Fruit fly (Drosophila melanogaster): ENCODE measurements around the gene CG13073.

CG13073 gene

DNA sequence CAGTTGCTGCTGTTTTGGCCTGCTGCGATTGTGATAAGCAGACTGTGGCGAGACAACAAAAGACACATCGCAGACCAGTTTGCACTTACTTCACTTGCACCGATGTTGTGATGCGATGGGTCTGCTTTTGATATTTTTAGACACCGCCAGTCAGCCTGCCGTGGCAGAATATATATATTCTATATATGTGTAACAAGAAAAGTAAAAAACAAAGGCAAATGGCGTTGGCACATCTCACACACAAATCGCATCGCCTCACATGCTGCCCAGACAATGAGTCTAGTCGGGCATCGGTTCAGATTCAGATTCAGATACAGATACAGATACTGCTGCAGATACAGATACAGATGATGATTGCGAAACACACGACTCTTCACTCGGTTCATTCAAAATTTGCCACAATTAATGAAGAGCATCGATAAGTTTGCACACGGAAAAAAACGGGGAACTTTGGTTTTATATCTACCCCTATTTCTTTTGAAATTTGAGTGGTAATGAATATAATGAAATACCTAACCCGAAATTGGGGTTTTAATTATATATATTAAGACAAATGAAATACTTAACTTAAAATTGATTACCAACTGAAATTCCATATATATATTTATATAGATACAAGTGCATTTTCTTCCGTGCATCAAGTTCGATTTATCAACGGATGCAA lies 49.2 kb downstream of the CG13073 start:
- TF ChIP-seq Snoo (tag; optimal IDR thresholded peaks at IDR 0.05): no peak
- TF ChIP-seq CG9948 (tag; optimal IDR thresholded peaks at IDR 0.05): peak; percentile 41
- peak; percentile 10 for TF ChIP-seq CG34367 (tag; optimal IDR thresholded peaks at IDR 0.05)
- peak; percentile 18 for TF ChIP-seq CG13204 (GFP tag; optimal IDR thresholded peaks at IDR 0.05)
- TF ChIP-seq EcR (GFP tag; optimal IDR thresholded peaks at IDR 0.05): peak; percentile 50
- peak; percentile 72 for TF ChIP-seq CG8159 (tag; optimal IDR thresholded peaks at IDR 0.05)
- peak; percentile 41 for TF ChIP-seq CG15710 (tag; optimal IDR thresholded peaks at IDR 0.05)
- TF ChIP-seq Pif1B (GFP tag; optimal IDR thresholded peaks at IDR 0.05): no peak
- TF ChIP-seq CG17806 (tag; optimal IDR thresholded peaks at IDR 0.05): peak; percentile 58
- TF ChIP-seq CG32121 (GFP tag; IDR thresholded peaks at IDR 0.05): peak; percentile 62

DNA sequence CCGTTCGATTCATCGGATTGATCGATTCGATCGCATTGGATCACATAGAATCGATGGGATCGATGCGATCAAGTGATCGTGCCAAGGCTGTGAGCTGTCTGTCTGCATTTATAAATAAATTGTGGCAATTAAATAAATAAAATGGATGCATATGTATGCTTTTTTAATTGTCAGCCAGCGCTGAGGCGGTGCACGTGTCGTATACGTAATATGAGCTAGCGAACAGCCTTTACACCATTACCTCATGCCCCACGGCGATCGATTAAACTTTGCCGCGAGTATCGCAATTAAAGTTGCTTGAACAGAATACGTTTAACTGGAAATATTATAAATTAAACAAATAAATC lies 50.1 kb downstream of the CG13073 start:
- TF ChIP-seq D1 (tag; optimal IDR thresholded peaks at IDR 0.05): no peak
- TF ChIP-seq CG13204 (GFP tag; optimal IDR thresholded peaks at IDR 0.05): no peak
- no peak for TF ChIP-seq CG15710 (tag; optimal IDR thresholded peaks at IDR 0.05)
- TF ChIP-seq CG32121 (GFP tag; IDR thresholded peaks at IDR 0.05): no peak
- TF ChIP-seq Pif1B (GFP tag; optimal IDR thresholded peaks at IDR 0.05): no peak
- no peak for TF ChIP-seq Snoo (tag; optimal IDR thresholded peaks at IDR 0.05)
- TF ChIP-seq Ets98B (GFP tag; IDR thresholded peaks at IDR 0.05): no peak

- TF ChIP-seq Ets98B (GFP tag; IDR thresholded peaks at IDR 0.05) (no peak), CG13204 (GFP tag; optimal IDR thresholded peaks at IDR 0.05) (peak; percentile 14), CG32121 (GFP tag; IDR thresholded peaks at IDR 0.05) (0 out of 2 replicates have a peak, but pooled peaks have one; percentile 16)
Observed at dm6 chr3L:16166217-16166997, 50.7 kb downstream of the CG13073 start.

DNA sequence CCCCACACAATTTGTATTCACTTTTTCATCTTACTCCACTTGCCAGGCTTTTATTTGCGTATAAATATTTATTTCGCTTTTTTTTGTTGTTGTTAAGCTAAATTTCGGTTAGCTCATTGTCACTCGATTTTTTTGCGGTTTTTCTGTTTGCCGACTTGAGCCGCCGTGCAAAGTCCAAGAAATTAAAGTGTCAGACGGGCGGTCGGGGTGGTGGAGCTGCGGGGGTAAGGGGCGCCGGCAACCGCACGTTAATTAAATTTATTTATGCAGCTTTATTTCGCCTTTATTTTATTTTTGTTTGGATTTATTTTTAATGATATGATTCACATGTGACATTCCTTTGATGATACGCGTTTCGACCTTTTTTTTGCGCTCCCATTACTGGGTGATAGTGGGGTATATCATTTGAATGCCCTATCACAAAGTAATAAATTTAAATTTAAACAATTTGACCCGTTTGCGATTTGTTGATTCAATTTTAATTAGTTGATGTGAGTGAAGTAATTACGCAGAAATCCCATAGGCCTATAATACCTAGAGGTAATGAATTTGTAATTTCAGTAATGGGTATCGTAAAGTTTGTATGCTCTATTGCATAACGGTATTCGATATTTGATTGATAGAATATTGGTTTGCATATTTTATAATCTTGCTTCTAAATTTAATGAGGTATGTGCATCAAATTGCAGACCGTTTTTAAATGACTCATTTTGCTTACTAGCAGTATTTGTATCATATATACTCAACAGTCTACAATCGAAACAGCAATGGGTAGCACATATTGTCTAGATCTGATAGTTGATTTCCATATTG lies 51.5 kb downstream of the CG13073 start:
- TF ChIP-seq CG34367 (tag; optimal IDR thresholded peaks at IDR 0.05) (no peak), Pif1B (GFP tag; optimal IDR thresholded peaks at IDR 0.05) (no peak), CG4496 (GFP tag; IDR thresholded peaks at IDR 0.05) (0 out of 3 replicates have a peak, but pooled peaks have one; percentile 33), CG17806 (tag; optimal IDR thresholded peaks at IDR 0.05) (no peak), EcR (GFP tag; optimal IDR thresholded peaks at IDR 0.05) (no peak), CG10348 (GFP tag; IDR thresholded peaks at IDR 0.05) (no peak), CG13204 (GFP tag; optimal IDR thresholded peaks at IDR 0.05) (no peak), CG9948 (tag; optimal IDR thresholded peaks at IDR 0.05) (no peak), D1 (tag; optimal IDR thresholded peaks at IDR 0.05) (no peak), CG32121 (GFP tag; IDR thresholded peaks at IDR 0.05) (0 out of 2 replicates have a peak, but pooled peaks have one; percentile 33), gl (tag; optimal IDR thresholded peaks at IDR 0.05) (no peak), Ets98B (GFP tag; IDR thresholded peaks at IDR 0.05) (no peak), CG14655 (GFP tag; optimal IDR thresholded peaks at IDR 0.05) (no peak), Pif1A (GFP tag; optimal IDR thresholded peaks at IDR 0.05) (no peak), rn (GFP tag; IDR thresholded peaks at IDR 0.05) (no peak), CG15710 (tag; optimal IDR thresholded peaks at IDR 0.05) (no peak), Snoo (tag; optimal IDR thresholded peaks at IDR 0.05) (peak; percentile 86)

dm6 chr3L:16164150-16165039 lies 52.7 kb downstream of the CG13073 start, which contains the start of gene CG5151:
Gene CG5151 (minus strand): TSS chr3L:16164701.
- TF ChIP-seq Pif1A (GFP tag; optimal IDR thresholded peaks at IDR 0.05) (peak; percentile 58), CG8159 (tag; optimal IDR thresholded peaks at IDR 0.05) (peak; percentile 40), CG14655 (GFP tag; optimal IDR thresholded peaks at IDR 0.05) (peak; percentile 62), EcR (GFP tag; optimal IDR thresholded peaks at IDR 0.05) (peak; percentile 65), CG17806 (tag; optimal IDR thresholded peaks at IDR 0.05) (peak; percentile 0), Ets98B (GFP tag; IDR thresholded peaks at IDR 0.05) (peak; percentile 63), CG8301 (tag; optimal IDR thresholded peaks at IDR 0.05) (peak; percentile 32), CG9948 (tag; optimal IDR thresholded peaks at IDR 0.05) (no peak), gl (tag; optimal IDR thresholded peaks at IDR 0.05) (peak; percentile 44), Snoo (tag; optimal IDR thresholded peaks at IDR 0.05) (peak; percentile 36), CG15710 (tag; optimal IDR thresholded peaks at IDR 0.05) (peak; percentile 23), CG4496 (GFP tag; IDR thresholded peaks at IDR 0.05) (peak; percentile 57; the same call in 2 of the 3 replicates), CG32121 (GFP tag; IDR thresholded peaks at IDR 0.05) (no peak), CG34367 (tag; optimal IDR thresholded peaks at IDR 0.05) (peak; percentile 27), CG13204 (GFP tag; optimal IDR thresholded peaks at IDR 0.05) (peak; percentile 66), CG12605 (GFP tag; IDR thresholded peaks at IDR 0.05) (peak; percentile 70), CG10348 (GFP tag; IDR thresholded peaks at IDR 0.05) (no peak), rn (GFP tag; IDR thresholded peaks at IDR 0.05) (no peak), fd96Ca (GFP tag; IDR thresholded peaks at IDR 0.05) (0 out of 3 replicates have a peak, but pooled peaks have one; percentile 10), Pif1B (GFP tag; optimal IDR thresholded peaks at IDR 0.05) (peak; percentile 56), D1 (tag; optimal IDR thresholded peaks at IDR 0.05) (no peak)
